Fruit fly (Drosophila melanogaster) Kc167 (cell line): Measurements from ENCODE around the gene loco.

Source experiments
- h ChIP-seq: fragments of >200 bp; optimal IDR thresholded peaks from 3 replicates; lab custom pipeline; 2018; ENCODE audit warnings: missing external identifiers
- insv ChIP-seq: fragments of >200 bp; optimal IDR thresholded peaks from 3 replicates; lab custom pipeline; 2018; ENCODE audit warnings: missing external identifiers
- psq ChIP-seq: fragments of >200 bp; optimal IDR thresholded peaks from 2 replicates; lab custom pipeline; 2017; ENCODE audit warnings: missing external identifiers

DNA sequence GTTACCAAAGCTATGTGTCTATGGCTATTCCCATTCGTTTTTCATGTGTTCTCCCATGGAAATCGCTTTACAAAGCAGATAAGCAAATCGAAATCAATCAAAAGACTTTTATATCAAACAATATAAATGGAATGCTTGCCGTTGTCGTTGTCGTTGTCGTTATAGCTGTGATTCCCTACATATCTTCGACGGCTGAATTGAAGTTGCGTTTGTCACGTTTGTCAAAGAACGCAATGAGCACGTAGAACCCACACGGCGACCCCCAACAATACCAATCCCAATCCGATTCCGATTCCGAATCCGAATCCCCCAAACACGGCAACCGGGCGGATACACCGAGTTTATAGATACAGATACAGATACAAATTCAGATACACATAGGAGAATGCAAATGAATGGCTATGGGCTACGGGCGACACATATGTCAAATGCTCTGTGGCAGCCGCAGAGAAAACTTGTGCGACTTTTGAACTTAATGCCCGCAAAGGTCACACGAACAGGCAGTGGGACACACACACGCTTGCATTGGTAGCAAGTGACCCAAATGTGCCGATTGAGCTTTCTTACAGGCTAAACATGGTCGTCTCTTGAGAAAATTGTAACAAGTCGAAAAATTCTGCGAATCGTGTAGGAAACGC is 30.7 kb upstream of the loco start:
- no peak for TF ChIP-seq psq (lab: Kevin White, UChicago)
- TF ChIP-seq insv (lab: Kevin White, UChicago), result no peak
- no peak for TF ChIP-seq h (lab: Kevin White, UChicago)
